Fruit fly (Drosophila melanogaster): ENCODE data around the gene CG7800.
A peak's percentile ranks its signal among the peaks of the same experiment; 100 is the strongest.

DNA sequence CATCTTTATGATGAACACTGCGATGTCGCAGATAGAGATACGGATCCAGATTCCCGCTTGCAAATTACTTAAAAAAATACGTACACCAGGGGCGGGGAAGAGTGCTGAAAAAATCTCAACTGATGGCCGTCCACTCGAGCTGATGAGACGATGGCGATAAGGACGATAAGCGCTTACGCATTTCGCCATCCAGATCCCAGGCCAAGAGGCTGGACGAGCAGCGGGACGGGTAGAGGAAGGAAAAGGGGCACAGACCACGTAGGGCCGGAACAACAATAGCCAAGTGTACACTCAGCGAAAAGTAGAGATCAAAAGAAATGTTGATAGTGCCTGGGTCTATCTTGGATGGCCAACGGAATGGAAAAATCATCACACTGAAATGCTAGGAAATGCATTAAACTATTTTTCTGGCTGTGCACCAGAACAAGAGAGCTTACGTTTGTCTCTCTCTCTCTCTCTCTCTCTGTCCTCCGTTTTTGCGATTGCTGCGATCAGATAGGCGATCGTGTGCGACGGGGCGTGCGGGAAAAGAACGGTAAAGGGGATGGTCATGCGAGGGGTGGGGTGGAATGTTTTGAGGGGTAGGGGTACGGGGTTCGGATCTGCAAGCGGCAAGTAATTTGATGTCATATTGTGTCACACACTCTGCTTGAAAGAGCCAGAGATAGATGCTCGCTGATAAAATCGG is 30.2 kb upstream of the CG7800 start:
- TF ChIP-seq CG1621 (tag; optimal IDR thresholded peaks at IDR 0.05): peak; percentile 15
- TF ChIP-seq CG11902 (GFP tag; optimal IDR thresholded peaks at IDR 0.05): no peak
- TF ChIP-seq esn (GFP tag; optimal IDR thresholded peaks at IDR 0.05): no peak
- no peak for TF ChIP-seq fd59A (GFP tag; optimal IDR thresholded peaks at IDR 0.05)
- TF ChIP-seq Ets96B (tag; optimal IDR thresholded peaks at IDR 0.05): no peak
- peak; percentile 11 for TF ChIP-seq CG10669 (GFP tag; optimal IDR thresholded peaks at IDR 0.05)
- no peak for TF ChIP-seq CG31627 (GFP tag; optimal IDR thresholded peaks at IDR 0.05)
- TF ChIP-seq Sox14 (GFP tag; optimal IDR thresholded peaks at IDR 0.05): no peak
- TF ChIP-seq svp (GFP tag): no peak
- TF ChIP-seq Lpt (GFP tag; optimal IDR thresholded peaks at IDR 0.05): no peak
- no peak for TF ChIP-seq Gug (GFP tag; IDR thresholded peaks at IDR 0.05)
- TF ChIP-seq CG3919 (GFP tag; optimal IDR thresholded peaks at IDR 0.05): peak; percentile 36
- no peak for TF ChIP-seq CG8632 (GFP tag; optimal IDR thresholded peaks at IDR 0.05)
- no peak for TF ChIP-seq CG8119 (GFP tag; IDR thresholded peaks at IDR 0.05)
